Fruit fly (Drosophila melanogaster) S2 (cell line): ENCODE data around the gene Cat.

ENCODE experiments used
- CG8478 ChIP-seq: fragments of >200 bp; optimal IDR thresholded peaks from 2 replicates; lab custom pipeline; 2018
- CTCF ChIP-seq, 2 experiments: fragments of >200 bp; optimal IDR thresholded peaks; 2 replicates each; lab custom pipeline; 2018

dm6 chr3L:18786427-18787104 lies 35.8 kb upstream of the Cat start:
- TF ChIP-seq CTCF (optimal IDR thresholded peaks at IDR 0.05; lab: Kevin White, UChicago) (no peak), CG8478 (lab: Kevin White, UChicago) (no peak)
